Fruit fly (Drosophila melanogaster) whole organism, embryonic: ENCODE results near the gene Pbp45.

Experiments
- Abd-B ChIP-seq: fragments of 200-800 bp; sonication (Bioruptor generic); optimal IDR thresholded peaks from 2 replicates; lab custom pipeline; 2018; ENCODE audit warnings: missing biosample characterization, mild to moderate bottlenecking, missing genetic modification characterization, moderate library complexity
- Asciz ChIP-seq: fragments of 200-800 bp; sonication (Bioruptor generic); optimal IDR thresholded peaks from 2 replicates; lab custom pipeline; 2017; ENCODE audit warnings: missing biosample characterization, mild to moderate bottlenecking, missing genetic modification characterization, missing genetic modification reagents
- Atf-2 ChIP-seq: fragments of 200-800 bp; sonication (Bioruptor generic); optimal IDR thresholded peaks from 2 replicates; lab custom pipeline; 2016; ENCODE audit warnings: missing biosample characterization, missing genetic modification characterization
- CG12769 ChIP-seq: fragments of 200-800 bp; sonication (Bioruptor generic); optimal IDR thresholded peaks from 2 replicates; lab custom pipeline; 2019; ENCODE audit warnings: missing biosample characterization, mild to moderate bottlenecking, missing genetic modification characterization, moderate library complexity
- CG15696 ChIP-seq: fragments of 200-800 bp; sonication (Bioruptor generic); optimal IDR thresholded peaks from 2 replicates; lab custom pipeline; 2019; ENCODE audit warnings: missing biosample characterization, mild to moderate bottlenecking, missing genetic modification characterization, moderate library complexity
- CG16779 ChIP-seq: fragments of 200-800 bp; sonication (Bioruptor generic); IDR thresholded peaks from 2 replicates; pipeline ENCODE4 v1.3.6; 2022; ENCODE audit warnings: missing biosample characterization, missing genetic modification characterization
- CG17361 ChIP-seq: fragments of 200-800 bp; sonication (Bioruptor generic); IDR thresholded peaks from 3 replicates; pipeline ENCODE4 v1.3.6; 2022; ENCODE audit warnings: missing biosample characterization, missing genetic modification characterization
- CG17385 ChIP-seq: fragments of 200-800 bp; sonication (Bioruptor generic); optimal IDR thresholded peaks from 3 replicates; lab custom pipeline; 2018; ENCODE audit warnings: missing biosample characterization, mild to moderate bottlenecking, missing genetic modification characterization
- CG18011 ChIP-seq: fragments of 200-800 bp; sonication (Bioruptor generic); optimal IDR thresholded peaks from 2 replicates; lab custom pipeline; 2017; ENCODE audit warnings: missing biosample characterization, missing genetic modification characterization, mild to moderate bottlenecking, moderate library complexity, missing genotype
- CG18764 ChIP-seq: fragments of 200-800 bp; sonication (Bioruptor generic); optimal IDR thresholded peaks from 3 replicates; lab custom pipeline; 2016; ENCODE audit warnings: missing biosample characterization, missing genetic modification characterization
- CG2875 ChIP-seq: fragments of 200-800 bp; sonication (Bioruptor generic); optimal IDR thresholded peaks from 2 replicates; lab custom pipeline; 2017; ENCODE audit warnings: missing biosample characterization, mild to moderate bottlenecking, missing genetic modification characterization, missing genetic modification reagents
- CG30431 ChIP-seq: fragments of 200-800 bp; sonication (Bioruptor generic); optimal IDR thresholded peaks from 2 replicates; lab custom pipeline; 2017; ENCODE audit warnings: missing biosample characterization, missing genetic modification characterization
- CG3163 ChIP-seq: fragments of 200-800 bp; sonication (Bioruptor generic); optimal IDR thresholded peaks from 3 replicates; lab custom pipeline; 2016; ENCODE audit warnings: missing biosample characterization, missing genetic modification characterization
- CG3995 ChIP-seq: fragments of 200-800 bp; sonication (Bioruptor generic); optimal IDR thresholded peaks from 3 replicates; lab custom pipeline; 2016; ENCODE audit warnings: missing biosample characterization, missing genetic modification characterization
- CG4424 ChIP-seq: fragments of 200-800 bp; sonication (Bioruptor generic); optimal IDR thresholded peaks from 3 replicates; lab custom pipeline; 2016; ENCODE audit warnings: missing biosample characterization, missing genetic modification characterization
- CG6689 ChIP-seq: fragments of 200-800 bp; sonication (Bioruptor generic); IDR thresholded peaks from 2 replicates; pipeline ENCODE4 v1.3.6; 2022; ENCODE audit warnings: missing biosample characterization, missing genetic modification characterization
- CG7963 ChIP-seq: fragments of 200-800 bp; sonication (Bioruptor generic); IDR thresholded peaks from 3 replicates; pipeline ENCODE4 v1.3.6; 2022; ENCODE audit warnings: missing biosample characterization, missing genetic modification characterization; ENCODE audit not compliant: partially characterized antibody
- CG9609 ChIP-seq: fragments of 200-800 bp; sonication (Bioruptor generic); optimal IDR thresholded peaks from 3 replicates; lab custom pipeline; 2016; ENCODE audit warnings: missing biosample characterization, missing genetic modification characterization
- Doc3 ChIP-seq: fragments of 200-800 bp; sonication (Bioruptor generic); IDR thresholded peaks from 3 replicates; pipeline ENCODE4 v1.3.6; 2022; ENCODE audit warnings: missing biosample characterization, missing genetic modification characterization; ENCODE audit not compliant: partially characterized antibody
- ERR ChIP-seq: fragments of 200-800 bp; sonication (Bioruptor generic); optimal IDR thresholded peaks from 2 replicates; lab custom pipeline; 2016; ENCODE audit warnings: missing biosample characterization, missing genetic modification characterization
- HLH3B ChIP-seq: fragments of 200-800 bp; sonication (Bioruptor generic); IDR thresholded peaks from 2 replicates; pipeline ENCODE4 v1.3.6; 2022; ENCODE audit warnings: missing biosample characterization, missing genetic modification characterization
- MTF-1 ChIP-seq: fragments of 200-800 bp; sonication (Bioruptor generic); optimal IDR thresholded peaks from 2 replicates; lab custom pipeline; 2018; ENCODE audit warnings: missing biosample characterization, mild to moderate bottlenecking, missing genetic modification characterization, borderline replicate concordance
- Mad ChIP-seq: fragments of 200-800 bp; sonication (Bioruptor generic); optimal IDR thresholded peaks from 2 replicates; lab custom pipeline; 2016; ENCODE audit warnings: missing biosample characterization, missing genetic modification characterization
- NK7.1 ChIP-seq: fragments of 200-800 bp; sonication (Bioruptor generic); optimal IDR thresholded peaks from 3 replicates; lab custom pipeline; 2016; ENCODE audit warnings: missing biosample characterization, missing genetic modification characterization
- Neu2 ChIP-seq: fragments of 200-800 bp; sonication (Bioruptor generic); optimal IDR thresholded peaks from 3 replicates; lab custom pipeline; 2016; ENCODE audit warnings: missing biosample characterization, missing genetic modification characterization, borderline replicate concordance
- Nf-YA ChIP-seq: fragments of 200-800 bp; sonication (Bioruptor generic); IDR thresholded peaks from 2 replicates; pipeline ENCODE4 v1.3.6; 2022; ENCODE audit warnings: missing biosample characterization, missing genetic modification characterization
- Nf-YC ChIP-seq: fragments of 200-800 bp; optimal IDR thresholded peaks from 3 replicates; lab custom pipeline; 2019; ENCODE audit warnings: missing biosample characterization, mild to moderate bottlenecking, missing genetic modification characterization, moderate library complexity
- Oaz ChIP-seq: fragments of 200-800 bp; sonication (Bioruptor generic); IDR thresholded peaks from 2 replicates; pipeline ENCODE4 v1.3.6; 2022; ENCODE audit warnings: missing biosample characterization, missing genetic modification characterization
- Oli ChIP-seq: fragments of 200-800 bp; sonication (Bioruptor generic); optimal IDR thresholded peaks from 2 replicates; lab custom pipeline; 2018; ENCODE audit warnings: missing biosample characterization, mild to moderate bottlenecking, missing genetic modification characterization, moderate library complexity
- Ravus ChIP-seq: fragments of 200-800 bp; sonication (Bioruptor generic); IDR thresholded peaks from 2 replicates; pipeline ENCODE4 v1.3.6; 2022; ENCODE audit warnings: missing biosample characterization, missing genetic modification characterization
- Sin3A ChIP-seq: fragments of >200 bp; optimal IDR thresholded peaks from 2 replicates; lab custom pipeline; 2018
- Sry-δ ChIP-seq: fragments of 200-800 bp; sonication (Bioruptor generic); optimal IDR thresholded peaks from 2 replicates; lab custom pipeline; 2016; ENCODE audit warnings: missing biosample characterization, missing genetic modification characterization
- ap ChIP-seq: fragments of 200-800 bp; sonication (Bioruptor generic); IDR thresholded peaks from 2 replicates; pipeline ENCODE4 v1.3.6; 2022; ENCODE audit warnings: missing biosample characterization, missing genetic modification characterization
- chif ChIP-seq, 2 experiments: fragments of 200-800 bp; sonication (Bioruptor generic); optimal IDR thresholded peaks; 3 replicates each; lab custom pipeline; 2016; ENCODE audit warnings: missing biosample characterization in 2 of 2, missing genetic modification characterization in 2 of 2
- cwo ChIP-seq: fragments of 200-800 bp; sonication (Bioruptor generic); optimal IDR thresholded peaks from 3 replicates; lab custom pipeline; 2017; ENCODE audit warnings: missing biosample characterization, missing genetic modification characterization, mild to moderate bottlenecking, moderate library complexity, missing genetic modification reagents
- disco-r ChIP-seq: fragments of 200-800 bp; sonication (Bioruptor generic); optimal IDR thresholded peaks from 2 replicates; lab custom pipeline; 2016; ENCODE audit warnings: missing biosample characterization, missing genetic modification characterization
- hb ChIP-seq: fragments of 200-800 bp; sonication (Bioruptor generic); IDR thresholded peaks from 3 replicates; pipeline ENCODE4 v1.3.6; 2022; ENCODE audit warnings: missing biosample characterization, missing genetic modification characterization; ENCODE audit not compliant: partially characterized antibody
- onecut ChIP-seq: fragments of 200-800 bp; sonication (Bioruptor generic); IDR thresholded peaks from 2 replicates; pipeline ENCODE4 v1.3.6; 2022; ENCODE audit warnings: missing biosample characterization, missing genetic modification characterization
- pan ChIP-seq, 4 experiments: fragments of >200 bp in 3 of 4; fragments of 200-800 bp in 1 of 4; sonication (Bioruptor generic) in 1 of 4; optimal IDR thresholded peaks in 3 of 4; IDR thresholded peaks in 1 of 4; 2 replicates each; pipeline versions ENCODE4 v1.3.6 to Lab custom; 2017 to 2022; ENCODE audit warnings: missing biosample characterization in 2 of 4, missing genetic modification characterization in 2 of 4, mixed read lengths in 1 of 4
- phol ChIP-seq: fragments of 200-800 bp; sonication (Bioruptor generic); optimal IDR thresholded peaks from 3 replicates; lab custom pipeline; 2018; ENCODE audit warnings: missing biosample characterization, mild to moderate bottlenecking, missing genetic modification characterization, moderate library complexity
- pnt ChIP-seq: fragments of 200-800 bp; sonication (Bioruptor generic); optimal IDR thresholded peaks from 3 replicates; lab custom pipeline; 2016; ENCODE audit warnings: missing biosample characterization, missing genetic modification characterization
- ro ChIP-seq: fragments of 200-800 bp; sonication (Bioruptor generic); IDR thresholded peaks from 2 replicates; pipeline ENCODE4 v1.3.6; 2022; ENCODE audit warnings: missing biosample characterization, missing genetic modification characterization
- scrt ChIP-seq: fragments of 200-800 bp; sonication (Bioruptor generic); optimal IDR thresholded peaks from 2 replicates; lab custom pipeline; 2018; ENCODE audit warnings: missing biosample characterization, mild to moderate bottlenecking, missing genetic modification characterization, moderate library complexity
- sens-2 ChIP-seq: fragments of 200-800 bp; sonication (Bioruptor generic); IDR thresholded peaks from 2 replicates; pipeline ENCODE4 v1.3.6; 2022; ENCODE audit warnings: missing biosample characterization, missing genetic modification characterization
- sr ChIP-seq: fragments of 200-800 bp; sonication (Bioruptor generic); IDR thresholded peaks from 3 replicates; pipeline ENCODE4 v1.3.6; 2022; ENCODE audit warnings: missing biosample characterization, missing genetic modification characterization
- tll ChIP-seq, 2 experiments: fragments of 200-800 bp in 1 of 2; fragments of >200 bp in 1 of 2; sonication (Bioruptor generic) in 1 of 2; optimal IDR thresholded peaks; 2 replicates each; lab custom pipeline; 2017 to 2019; ENCODE audit warnings: missing biosample characterization in 2 of 2, missing genetic modification characterization in 2 of 2, mild to moderate bottlenecking in 1 of 2, moderate library complexity in 1 of 2
- trh ChIP-seq: fragments of 200-800 bp; sonication (Bioruptor generic); optimal IDR thresholded peaks from 2 replicates; lab custom pipeline; 2016; ENCODE audit warnings: missing biosample characterization, missing genetic modification characterization
- vvl ChIP-seq: fragments of 200-800 bp; sonication (Bioruptor generic); IDR thresholded peaks from 2 replicates; pipeline ENCODE4 v1.3.6; 2022; ENCODE audit warnings: missing biosample characterization, missing genetic modification characterization

Gene Pbp45

DNA sequence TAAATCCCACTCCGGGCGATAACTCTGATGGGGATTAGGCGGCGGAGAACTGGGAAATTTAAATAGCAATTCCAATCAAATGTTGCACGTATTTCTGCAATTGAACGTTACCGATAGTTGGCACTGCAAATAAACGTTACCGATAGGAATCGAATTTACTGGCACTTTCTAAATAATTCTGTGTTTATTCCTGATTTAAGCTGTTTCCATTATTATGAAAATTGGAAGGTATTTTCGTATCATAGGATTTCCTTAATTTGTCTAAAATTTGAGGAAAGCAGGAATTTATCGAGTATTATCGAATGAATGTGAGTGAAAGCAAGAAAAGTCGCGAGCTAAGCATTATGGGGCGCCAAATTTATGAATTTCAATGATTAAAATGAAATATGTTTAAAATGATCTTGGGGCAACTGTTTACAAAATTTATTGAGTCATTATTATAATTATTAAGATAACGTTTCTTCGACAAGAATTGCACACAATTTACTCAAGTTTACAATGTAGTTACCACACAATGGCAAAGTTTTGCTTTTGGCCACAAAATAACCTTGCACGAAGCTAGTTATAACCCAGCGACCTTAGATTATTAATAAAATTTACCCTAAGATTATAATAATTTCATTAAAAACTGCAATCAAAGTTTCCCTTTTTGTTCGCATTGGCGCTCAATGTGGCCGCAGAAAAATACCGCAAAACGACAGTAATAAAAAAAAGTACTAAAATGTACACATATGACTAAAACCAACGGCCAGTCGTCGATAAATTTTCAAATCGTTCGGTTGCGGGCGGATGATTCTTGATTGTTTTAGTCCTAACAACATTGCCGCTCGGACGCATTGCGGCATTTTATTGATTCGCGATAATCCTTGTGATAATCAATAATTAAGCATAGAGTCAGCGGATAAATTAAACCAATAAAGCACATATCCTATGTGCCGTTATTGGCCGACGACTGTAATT lies 35.5 kb downstream of the Pbp45 start, which contains the start of gene alpha-Man-IIb (continued):
- TF ChIP-seq cwo (GFP tag; lab: Kevin White, UChicago), result no peak
- no peak for TF ChIP-seq disco-r (GFP tag; lab: Kevin White, UChicago)
- TF ChIP-seq CG9609 (GFP tag; lab: Kevin White, UChicago), result no peak
- no peak for TF ChIP-seq pan (optimal IDR thresholded peaks at IDR 0.05; lab: Kevin White, UChicago)
- peak in 1 of 2 experiments; percentile 48 for TF ChIP-seq pan (GFP tag; optimal IDR thresholded peaks at IDR 0.05 in 1 of 2, IDR thresholded peaks at IDR 0.05 in 1 of 2)
- TF ChIP-seq CG18011 (GFP tag; lab: Kevin White, UChicago), result no peak
- TF ChIP-seq CG12769, result no peak
- TF ChIP-seq hb, result peak; percentile 71; the same call in 2 of the 3 replicates
- peak; percentile 25 for TF ChIP-seq CG17385
- no peak for TF ChIP-seq ro (GFP tag; lab: Robert Waterston, UW)
- TF ChIP-seq phol (tag; lab: Kevin White, UChicago), result peak; percentile 44
- TF ChIP-seq Sin3A, result no peak
- no peak for TF ChIP-seq sr (GFP tag; lab: Robert Waterston, UW)
- no peak for TF ChIP-seq tll (GFP tag; optimal IDR thresholded peaks at IDR 0.05; lab: Kevin White, UChicago)
- TF ChIP-seq CG16779, result no peak
- TF ChIP-seq CG3995 (GFP tag; lab: Kevin White, UChicago), result peak; percentile 94
- no peak for TF ChIP-seq CG3163 (GFP tag; lab: Kevin White, UChicago)
- no peak for TF ChIP-seq Oli
- TF ChIP-seq scrt (GFP tag; lab: Kevin White, UChicago), result no peak
- peak; percentile 35 for TF ChIP-seq Nf-YC
- peak; percentile 71 for TF ChIP-seq Abd-B (GFP tag; lab: Kevin White, UChicago)
- TF ChIP-seq MTF-1 (GFP tag; lab: Kevin White, UChicago), result no peak
- TF ChIP-seq CG18764 (GFP tag; lab: Kevin White, UChicago), result no peak
- no peak for TF ChIP-seq CG2875
- TF ChIP-seq pnt (GFP tag; lab: Kevin White, UChicago), result no peak
- TF ChIP-seq Atf-2 (GFP tag; lab: Kevin White, UChicago), result no peak
- TF ChIP-seq Sry-δ (GFP tag; lab: Kevin White, UChicago), result peak; percentile 64
- TF ChIP-seq Mad (GFP tag; lab: Kevin White, UChicago), result no peak
- TF ChIP-seq sens-2 (GFP tag; lab: Robert Waterston, UW), result no peak
- TF ChIP-seq NK7.1 (GFP tag; lab: Kevin White, UChicago), result no peak
- peak; percentile 17; the same call in 1 of the 2 replicates for TF ChIP-seq HLH3B
- TF ChIP-seq Nf-YA (GFP tag; lab: Robert Waterston, UW), result 0 out of 2 replicates have a peak, but pooled peaks have one; percentile 6
- TF ChIP-seq onecut (GFP tag; lab: Robert Waterston, UW), result peak; percentile 92
- no peak for TF ChIP-seq Ravus
- no peak for TF ChIP-seq CG15696 (tag; lab: Kevin White, UChicago)
- TF ChIP-seq CG17361 (GFP tag; lab: Robert Waterston, UW), result peak; percentile 43; the same call in 2 of the 3 replicates
- no peak for TF ChIP-seq ap
- TF ChIP-seq trh, result no peak
- no peak for TF ChIP-seq Oaz (GFP tag; lab: Robert Waterston, UW)
- peak; percentile 92 for TF ChIP-seq Doc3
- TF ChIP-seq vvl (GFP tag; lab: Robert Waterston, UW), result peak; percentile 52
- TF ChIP-seq CG6689 (GFP tag; lab: Robert Waterston, UW), result no peak
- TF ChIP-seq Asciz (GFP tag; lab: Kevin White, UChicago), result peak; percentile 23
- TF ChIP-seq CG4424 (GFP tag; lab: Kevin White, UChicago), result no peak
- TF ChIP-seq ERR (GFP tag; lab: Kevin White, UChicago), result no peak
- peak; percentile 65; the same call in 2 of the 3 replicates for TF ChIP-seq CG7963 (GFP tag; lab: Robert Waterston, UW)
- TF ChIP-seq CG30431 (GFP tag; lab: Kevin White, UChicago), result no peak
- TF ChIP-seq Neu2, result no peak
- TF ChIP-seq chif (GFP tag; optimal IDR thresholded peaks at IDR 0.05; lab: Kevin White, UChicago), result no peak
